Fruit fly (Drosophila melanogaster): ENCODE measurements around the gene CG32365.

The CG32365 gene

DNA sequence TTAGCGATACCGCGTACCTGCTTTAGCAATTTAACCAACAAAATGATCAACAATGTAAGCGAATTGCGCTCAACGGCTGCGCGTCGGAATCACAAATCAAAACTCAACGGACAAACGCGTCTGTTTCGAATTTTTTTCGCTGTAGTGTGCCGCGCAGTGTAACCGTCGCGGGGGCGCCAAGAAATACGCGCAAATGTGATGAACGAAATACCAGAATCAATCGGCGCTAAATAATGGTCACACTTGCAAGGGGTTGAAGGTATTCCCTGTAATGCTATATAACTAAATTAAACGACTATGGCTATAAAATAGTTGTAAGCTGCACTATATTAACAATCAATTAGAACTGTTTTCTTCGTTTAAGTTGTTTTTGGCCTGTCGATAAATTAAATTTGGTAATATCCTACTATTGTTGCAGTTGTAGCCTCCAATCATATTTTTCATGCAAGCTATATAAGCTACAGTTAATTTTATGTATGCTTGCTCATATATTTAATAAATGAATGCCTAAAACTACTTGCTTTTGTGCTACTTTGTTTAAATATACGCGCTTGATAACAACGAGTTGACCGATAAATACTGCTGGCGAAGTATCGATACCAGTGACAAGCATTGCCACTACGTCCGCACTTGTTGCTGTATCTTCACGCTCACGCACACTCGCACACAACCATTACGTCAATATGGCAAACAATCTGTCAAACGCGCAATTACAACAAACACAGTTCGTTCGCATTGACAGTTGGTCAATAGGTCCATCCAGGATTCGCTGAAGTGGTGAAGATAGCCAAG is 43.1 kb downstream of the CG32365 start, which contains the start of the genes pbl and CG8281 (continued):
- no peak for TF ChIP-seq toy (GFP tag; IDR thresholded peaks at IDR 0.05)
- peak; percentile 47 for TF ChIP-seq grau (tag; optimal IDR thresholded peaks at IDR 0.05)
- TF ChIP-seq CG10366 (GFP tag; IDR thresholded peaks at IDR 0.05) = peak; percentile 50
- no peak for TF ChIP-seq CG11723 (GFP tag; optimal IDR thresholded peaks at IDR 0.05)
- peak; percentile 66; the same call in 1 of the 2 replicates for TF ChIP-seq ato (GFP tag; IDR thresholded peaks at IDR 0.05; ENCODE audit: partially characterized antibody)
- TF ChIP-seq CG12236 (GFP tag; optimal IDR thresholded peaks at IDR 0.05) = no peak
- TF ChIP-seq CG10959 (GFP tag; IDR thresholded peaks at IDR 0.05) = peak; percentile 38; the same call in 1 of the 2 replicates
- TF ChIP-seq H2.0 (GFP tag; IDR thresholded peaks at IDR 0.05) = 0 out of 2 replicates have a peak, but pooled peaks have one; percentile 35
- TF ChIP-seq CG6689 (GFP tag; IDR thresholded peaks at IDR 0.05) = peak; percentile 48; the same call in 1 of the 2 replicates
- peak; percentile 36; the same call in 1 of the 2 replicates for TF ChIP-seq CG11696 (GFP tag; IDR thresholded peaks at IDR 0.05)
- peak; percentile 67; the same call in 2 of the 3 replicates for TF ChIP-seq CG7963 (GFP tag; IDR thresholded peaks at IDR 0.05; ENCODE audit: partially characterized antibody)
- TF ChIP-seq CG6683 (GFP tag; optimal IDR thresholded peaks at IDR 0.05) = no peak
- no peak for TF ChIP-seq corto (GFP tag; optimal IDR thresholded peaks at IDR 0.05)
- TF ChIP-seq H15 (GFP tag; IDR thresholded peaks at IDR 0.05) = no peak
- TF ChIP-seq CG18599 (GFP tag; optimal IDR thresholded peaks at IDR 0.05) = peak; percentile 48
- TF ChIP-seq CG16815 (GFP tag; optimal IDR thresholded peaks at IDR 0.05) = no peak
- TF ChIP-seq C15 (GFP tag; IDR thresholded peaks at IDR 0.05) = no peak
- no peak for TF ChIP-seq disco-r (GFP tag; optimal IDR thresholded peaks at IDR 0.05)
- TF ChIP-seq gcm (GFP tag; optimal IDR thresholded peaks at IDR 0.05) = no peak
- peak; percentile 69 for TF ChIP-seq CG2678 (tag; optimal IDR thresholded peaks at IDR 0.05)
- no peak for TF ChIP-seq btn (GFP tag; optimal IDR thresholded peaks at IDR 0.05)
- no peak for TF ChIP-seq gsb (GFP tag; IDR thresholded peaks at IDR 0.05)
- TF ChIP-seq shn (GFP tag; optimal IDR thresholded peaks at IDR 0.05) = peak; percentile 20
- no peak for TF ChIP-seq ems (GFP tag; optimal IDR thresholded peaks at IDR 0.05)
- TF ChIP-seq ro (GFP tag; IDR thresholded peaks at IDR 0.05) = no peak
- TF ChIP-seq CG17359 (tag; optimal IDR thresholded peaks at IDR 0.05) = peak; percentile 59
- TF ChIP-seq Ssrp (tag; optimal IDR thresholded peaks at IDR 0.05) = peak; percentile 30
- peak; percentile 49 for TF ChIP-seq caup (GFP tag; optimal IDR thresholded peaks at IDR 0.05; ENCODE audit: severe bottlenecking)
- peak; percentile 19 for TF ChIP-seq mirr (GFP tag; optimal IDR thresholded peaks at IDR 0.05)
- peak; percentile 47 for TF ChIP-seq fd3F (GFP tag; optimal IDR thresholded peaks at IDR 0.05)
- TF ChIP-seq onecut (GFP tag; IDR thresholded peaks at IDR 0.05) = peak; percentile 21; the same call in 1 of the 2 replicates
- peak; percentile 66 for TF ChIP-seq CG16863 (GFP tag; optimal IDR thresholded peaks at IDR 0.05)
- TF ChIP-seq CG12391 (tag; optimal IDR thresholded peaks at IDR 0.05) = peak; percentile 63
- no peak for TF ChIP-seq jumu (GFP tag; optimal IDR thresholded peaks at IDR 0.05)
- no peak for TF ChIP-seq Mad (GFP tag; optimal IDR thresholded peaks at IDR 0.05)
- peak; percentile 68 for TF ChIP-seq zfh1 (GFP tag; IDR thresholded peaks at IDR 0.05)
- TF ChIP-seq ftz-f1 (GFP tag; optimal IDR thresholded peaks at IDR 0.05) = no peak
- no peak for TF ChIP-seq Poxn (GFP tag; IDR thresholded peaks at IDR 0.05)
- peak; percentile 80 for TF ChIP-seq amos (GFP tag; IDR thresholded peaks at IDR 0.05; ENCODE audit: partially characterized antibody)
- TF ChIP-seq CG15514 (GFP tag; optimal IDR thresholded peaks at IDR 0.05) = peak; percentile 79
- peak; percentile 53 for TF ChIP-seq CG9817 (tag; optimal IDR thresholded peaks at IDR 0.05)
- no peak for TF ChIP-seq CG7372 (GFP tag; IDR thresholded peaks at IDR 0.05)

All from whole organism, embryonic.